Fruit fly (Drosophila melanogaster): Measurements from ENCODE around the gene CG4666.

Gene CG4666

dm6 chrX:6059135-6059824, 18.3 kb downstream of the CG4666 start (continued):
- TF ChIP-seq GATAe (GFP tag; conservative IDR thresholded peaks at IDR 0.05), result no peak
- no peak for TF ChIP-seq CkIIα-i1 (GFP tag; IDR thresholded peaks at IDR 0.05)
- no peak for TF ChIP-seq CG9932 (GFP tag; IDR thresholded peaks at IDR 0.05)
- TF ChIP-seq Nf-YA (GFP tag; IDR thresholded peaks at IDR 0.05), result peak; percentile 47; the same call in 1 of the 2 replicates
- no peak for TF ChIP-seq btn (GFP tag; optimal IDR thresholded peaks at IDR 0.05)
- TF ChIP-seq Tbp (GFP tag; optimal IDR thresholded peaks at IDR 0.05), result no peak
- TF ChIP-seq ATbp (GFP tag; optimal IDR thresholded peaks at IDR 0.05), result peak; percentile 49
- no peak for TF ChIP-seq HLH4C (GFP tag; IDR thresholded peaks at IDR 0.05; ENCODE audit: partially characterized antibody)
- no peak for TF ChIP-seq slou (GFP tag; optimal IDR thresholded peaks at IDR 0.05)
- TF ChIP-seq CG13287 (GFP tag; IDR thresholded peaks at IDR 0.05; ENCODE audit: partially characterized antibody), result no peak
- TF ChIP-seq Med (GFP tag), result peak; percentile 70
- TF ChIP-seq tna (GFP tag; IDR thresholded peaks at IDR 0.05; ENCODE audit: partially characterized antibody), result no peak
- no peak for TF ChIP-seq mam (GFP tag; optimal IDR thresholded peaks at IDR 0.05)
- TF ChIP-seq CG7987 (GFP tag; optimal IDR thresholded peaks at IDR 0.05), result no peak
- TF ChIP-seq crc (GFP tag; optimal IDR thresholded peaks at IDR 0.05), result no peak
- no peak for TF ChIP-seq Jarid2 (GFP tag; optimal IDR thresholded peaks at IDR 0.05)
- TF ChIP-seq dmrt11E (tag; optimal IDR thresholded peaks at IDR 0.05), result no peak
- no peak for TF ChIP-seq CG3726 (GFP tag; IDR thresholded peaks at IDR 0.05)
- no peak for TF ChIP-seq CG18476 (GFP tag; optimal IDR thresholded peaks at IDR 0.05)
- no peak for TF ChIP-seq CG17568 (GFP tag; optimal IDR thresholded peaks at IDR 0.05)
- peak; percentile 41; the same call in 1 of the 2 replicates for TF ChIP-seq H2.0 (GFP tag; IDR thresholded peaks at IDR 0.05)
- TF ChIP-seq h (optimal IDR thresholded peaks at IDR 0.05), result no peak
- TF ChIP-seq MESR4 (GFP tag; optimal IDR thresholded peaks at IDR 0.05), result no peak
- no peak for TF ChIP-seq CoRest (tag; optimal IDR thresholded peaks at IDR 0.05)
- no peak for TF ChIP-seq CG14965 (GFP tag; optimal IDR thresholded peaks at IDR 0.05; ENCODE audit: borderline replicate concordance)
- no peak for TF ChIP-seq CG42726 (GFP tag; IDR thresholded peaks at IDR 0.05; ENCODE audit: partially characterized antibody)
- TF ChIP-seq CG1832 (GFP tag; optimal IDR thresholded peaks at IDR 0.05), result no peak
- TF ChIP-seq CG13624 (GFP tag; optimal IDR thresholded peaks at IDR 0.05), result no peak
- TF ChIP-seq Scr (GFP tag; IDR thresholded peaks at IDR 0.05; ENCODE audit: partially characterized antibody), result no peak
- no peak for TF ChIP-seq onecut (GFP tag; IDR thresholded peaks at IDR 0.05)
- no peak for TF ChIP-seq CG31224 (GFP tag; IDR thresholded peaks at IDR 0.05)
- no peak for TF ChIP-seq Hmr (GFP tag; optimal IDR thresholded peaks at IDR 0.05)
- no peak for TF ChIP-seq tio (GFP tag; optimal IDR thresholded peaks at IDR 0.05)
- no peak for TF ChIP-seq exex (tag; optimal IDR thresholded peaks at IDR 0.05)
- TF ChIP-seq CG10979 (tag; optimal IDR thresholded peaks at IDR 0.05), result peak; percentile 36
- TF ChIP-seq C15 (GFP tag; IDR thresholded peaks at IDR 0.05), result no peak
- no peak for TF ChIP-seq CG1529 (GFP tag; optimal IDR thresholded peaks at IDR 0.05)
- TF ChIP-seq jing (GFP tag; optimal IDR thresholded peaks at IDR 0.05), result no peak
- TF ChIP-seq rib (GFP tag; IDR thresholded peaks at IDR 0.05), result no peak
- no peak for TF ChIP-seq CG15601 (tag; optimal IDR thresholded peaks at IDR 0.05)
- peak; percentile 59; the same call in 2 of the 3 replicates for TF ChIP-seq H15 (GFP tag; IDR thresholded peaks at IDR 0.05)
- no peak for TF ChIP-seq Dll (GFP tag; IDR thresholded peaks at IDR 0.05; ENCODE audit: partially characterized antibody)
- no peak for TF ChIP-seq CG3407 (GFP tag; optimal IDR thresholded peaks at IDR 0.05)
- no peak for TF ChIP-seq HHEX (GFP tag; optimal IDR thresholded peaks at IDR 0.05)
- TF ChIP-seq zfh2 (GFP tag; optimal IDR thresholded peaks at IDR 0.05), result no peak
- TF ChIP-seq CG15696 (tag; optimal IDR thresholded peaks at IDR 0.05), result no peak
- TF ChIP-seq Lpt (GFP tag; optimal IDR thresholded peaks at IDR 0.05), result no peak
- TF ChIP-seq bcd (GFP tag; optimal IDR thresholded peaks at IDR 0.05), result no peak
- peak; percentile 15 for TF ChIP-seq pnt (GFP tag; optimal IDR thresholded peaks at IDR 0.05)
- TF ChIP-seq CG10267 (tag; optimal IDR thresholded peaks at IDR 0.05), result no peak
